Worm (Caenorhabditis elegans) whole organism, mixed stage, embryonic: Measurements from ENCODE around the gene gst-28.

Experiments used
- blmp-1 ChIP-seq: fragments of 150-350 bp; optimal IDR thresholded peaks from 2 replicates; lab custom pipeline; 2014; ENCODE audit warnings: missing biosample characterization, missing genetic modification characterization
- ceh-39 ChIP-seq: fragments of 150-350 bp; optimal IDR thresholded peaks from 2 replicates; lab custom pipeline; 2014; ENCODE audit warnings: missing biosample characterization, missing genetic modification characterization
- ceh-43 ChIP-seq: fragments of 200-800 bp; sonication (Bioruptor generic); optimal IDR thresholded peaks from 2 replicates; lab custom pipeline; 2018; ENCODE audit warnings: mild to moderate bottlenecking, missing genetic modification characterization, moderate library complexity, missing compliant biosample characterization
- ces-1 ChIP-seq: fragments of 150-350 bp; optimal IDR thresholded peaks from 2 replicates; lab custom pipeline; 2014; ENCODE audit warnings: missing biosample characterization, missing genetic modification reagents, missing genetic modification characterization
- drap-1 ChIP-seq: fragments of 200-800 bp; sonication (Bioruptor generic); optimal IDR thresholded peaks from 3 replicates; lab custom pipeline; 2018; ENCODE audit warnings: mild to moderate bottlenecking, missing genetic modification characterization, missing compliant biosample characterization
- elt-1 ChIP-seq: sonication (generic microtip); optimal IDR thresholded peaks from 2 replicates; lab custom pipeline; 2017; ENCODE audit warnings: missing genetic modification characterization, mild to moderate bottlenecking, missing compliant biosample characterization, antibody characterized with exemption, moderate library complexity, borderline replicate concordance; ENCODE audit not compliant: insufficient read depth
- elt-3 ChIP-seq: fragments of 150-350 bp; optimal IDR thresholded peaks from 2 replicates; lab custom pipeline; 2014; ENCODE audit warnings: missing biosample characterization, missing genetic modification characterization
- lin-13 ChIP-seq: fragments of 150-350 bp; optimal IDR thresholded peaks from 2 replicates; lab custom pipeline; 2014; ENCODE audit warnings: missing biosample characterization, missing genetic modification characterization
- lin-32 ChIP-seq: fragments of 200-800 bp; sonication (Bioruptor generic); optimal IDR thresholded peaks from 2 replicates; lab custom pipeline; 2018; ENCODE audit warnings: mild to moderate bottlenecking, missing genetic modification characterization, missing compliant biosample characterization
- lsy-2 ChIP-seq: fragments of 150-350 bp; optimal IDR thresholded peaks from 2 replicates; lab custom pipeline; 2014; ENCODE audit warnings: missing biosample characterization, missing genetic modification characterization
- mep-1 ChIP-seq: fragments of 150-350 bp; optimal IDR thresholded peaks from 2 replicates; lab custom pipeline; 2017; ENCODE audit warnings: missing biosample characterization, missing genetic modification reagents, missing genetic modification characterization, inconsistent platforms
- mls-2 ChIP-seq: sonication (generic microtip); optimal IDR thresholded peaks from 2 replicates; lab custom pipeline; 2016; ENCODE audit warnings: mild to moderate bottlenecking, missing genetic modification characterization, moderate library complexity, missing compliant biosample characterization
- nhr-237 ChIP-seq: fragments of 150-350 bp; optimal IDR thresholded peaks from 2 replicates; lab custom pipeline; 2014; ENCODE audit warnings: missing biosample characterization, missing genetic modification characterization
- nhr-28 ChIP-seq: fragments of 150-350 bp; optimal IDR thresholded peaks from 2 replicates; lab custom pipeline; 2014; ENCODE audit warnings: missing biosample characterization, missing genetic modification characterization
- pha-4 ChIP-seq: fragments of 150-350 bp; optimal IDR thresholded peaks from 2 replicates; lab custom pipeline; 2018; ENCODE audit warnings: missing biosample characterization, missing genetic modification reagents, missing genetic modification characterization
- sptf-1 ChIP-seq: sonication (generic microtip); optimal IDR thresholded peaks from 2 replicates; lab custom pipeline; 2017; ENCODE audit warnings: mild to moderate bottlenecking, missing genetic modification characterization, moderate library complexity, missing compliant biosample characterization
- unc-62 ChIP-seq: fragments of 150-350 bp; optimal IDR thresholded peaks from 2 replicates; lab custom pipeline; 2014; ENCODE audit warnings: missing biosample characterization, missing genetic modification reagents, missing genetic modification characterization

gst-28 gene

DNA sequence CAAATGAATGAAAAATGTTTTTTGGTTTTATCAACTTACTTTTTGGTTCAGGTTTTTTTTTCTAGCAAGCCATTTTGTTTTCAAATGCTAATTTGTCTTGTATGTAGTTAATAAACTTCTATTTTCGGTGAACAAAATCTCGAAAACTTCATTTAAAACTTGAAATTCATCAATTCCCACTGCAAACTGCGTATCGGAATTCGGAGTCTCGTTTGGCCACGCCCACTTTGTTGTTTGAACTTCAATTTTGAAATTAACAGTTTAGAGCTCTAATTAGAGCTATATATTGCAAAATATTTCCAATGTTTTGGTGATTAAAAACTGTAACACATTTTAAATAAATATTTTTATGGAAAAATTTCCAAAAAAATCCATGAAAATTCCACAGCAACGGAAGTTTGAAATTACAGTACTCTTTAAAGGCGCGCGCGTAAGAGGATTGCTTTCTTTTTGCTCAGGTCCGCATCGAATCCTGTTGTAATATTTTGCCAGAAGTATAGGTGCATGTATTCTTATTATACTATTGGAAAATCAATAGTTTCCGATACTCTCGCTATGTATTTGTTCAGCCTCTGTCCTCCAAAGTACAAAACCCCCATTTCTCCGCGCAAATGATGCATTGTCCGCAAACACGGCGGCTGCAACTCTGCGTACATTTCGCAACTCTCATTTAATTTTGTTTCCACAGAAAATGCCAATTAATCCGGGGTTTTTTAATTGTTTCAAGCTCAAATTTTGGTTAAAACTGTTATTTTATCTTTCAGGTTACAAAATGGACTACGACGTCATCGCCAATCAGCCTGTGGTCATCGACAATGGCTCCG is 47.6 kb downstream of the gst-28 start, which contains the start of gene arp-1:
Gene arp-1 (plus strand): TSS at position 765 of the 824 bp plus-strand sequence.
- no peak for TF ChIP-seq ceh-39 (tag; lab: Kevin White, UChicago)
- no peak for TF ChIP-seq elt-3
- TF ChIP-seq blmp-1 (tag; lab: Kevin White, UChicago): no peak
- peak; percentile 21 for TF ChIP-seq lsy-2 (tag; lab: Kevin White, UChicago)
- no peak for TF ChIP-seq elt-1 (tag; lab: Kevin White, UChicago)
- TF ChIP-seq mep-1 (tag; lab: Kevin White, UChicago): peak; percentile 59
- peak; percentile 80 for TF ChIP-seq ces-1 (GFP tag; lab: Kevin White, UChicago)
- no peak for TF ChIP-seq drap-1 (GFP tag; lab: Kevin White, UChicago)
- TF ChIP-seq lin-13 (tag; lab: Kevin White, UChicago): peak; percentile 19
- TF ChIP-seq nhr-237: peak; percentile 42
- TF ChIP-seq sptf-1 (tag; lab: Kevin White, UChicago): peak; percentile 16
- TF ChIP-seq mls-2 (tag; lab: Kevin White, UChicago): peak; percentile 15
- TF ChIP-seq unc-62 (GFP tag; lab: Kevin White, UChicago): no peak
- TF ChIP-seq ceh-43: peak; percentile 47
- TF ChIP-seq pha-4 (tag; lab: Kevin White, UChicago): peak; percentile 59
- no peak for TF ChIP-seq nhr-28 (tag; lab: Kevin White, UChicago)
- no peak for TF ChIP-seq lin-32 (GFP tag; lab: Kevin White, UChicago)
